Worm (Caenorhabditis elegans): Measurements from ENCODE around the gene col-150.
A peak's percentile ranks its signal among the peaks of the same experiment; 100 is the strongest.

Gene col-150

DNA sequence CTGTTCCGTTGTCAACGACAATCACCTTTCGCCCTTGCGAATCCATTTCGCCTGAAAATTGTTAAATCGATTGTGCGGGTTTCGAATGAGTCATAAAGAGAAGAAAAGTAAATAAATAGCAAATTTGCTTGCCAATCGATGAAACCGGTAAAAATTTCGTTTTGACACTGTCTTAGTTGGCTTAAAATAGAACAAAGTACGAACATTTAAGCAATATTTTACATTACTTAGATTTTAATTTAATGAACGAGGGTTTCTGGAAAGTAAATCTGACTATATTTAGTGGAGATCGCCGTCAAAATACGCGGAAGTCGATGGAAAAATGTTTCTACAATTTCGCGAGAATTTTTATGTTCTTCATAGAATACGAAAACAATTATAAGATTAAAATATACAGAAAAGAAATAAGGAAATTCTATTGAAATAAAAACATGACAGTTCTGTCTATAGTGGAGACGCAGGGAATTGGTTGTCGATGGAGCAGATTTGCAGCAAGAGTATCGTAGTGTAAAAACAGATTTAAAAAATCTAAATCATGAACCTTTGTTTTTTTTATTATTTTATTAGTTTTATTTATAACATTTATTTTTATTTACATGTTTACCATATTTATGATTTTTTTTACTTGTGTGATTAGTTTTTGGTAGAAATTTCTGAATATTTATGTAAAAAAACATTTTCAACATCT, 44.0 kb upstream of the col-150 start, which contains the start of gene arx-2 (continued):
- TF ChIP-seq nhr-11 (tag; optimal IDR thresholded peaks at IDR 0.05) (no peak), fkh-10 (GFP tag; optimal IDR thresholded peaks at IDR 0.05) (no peak), nhr-67 (tag; optimal IDR thresholded peaks at IDR 0.05) (no peak), lin-15B (tag; optimal IDR thresholded peaks at IDR 0.05) (peak; percentile 69), unc-62 (GFP tag; optimal IDR thresholded peaks at IDR 0.05) (no peak), nhr-28 (tag; optimal IDR thresholded peaks at IDR 0.05) (no peak)

DNA sequence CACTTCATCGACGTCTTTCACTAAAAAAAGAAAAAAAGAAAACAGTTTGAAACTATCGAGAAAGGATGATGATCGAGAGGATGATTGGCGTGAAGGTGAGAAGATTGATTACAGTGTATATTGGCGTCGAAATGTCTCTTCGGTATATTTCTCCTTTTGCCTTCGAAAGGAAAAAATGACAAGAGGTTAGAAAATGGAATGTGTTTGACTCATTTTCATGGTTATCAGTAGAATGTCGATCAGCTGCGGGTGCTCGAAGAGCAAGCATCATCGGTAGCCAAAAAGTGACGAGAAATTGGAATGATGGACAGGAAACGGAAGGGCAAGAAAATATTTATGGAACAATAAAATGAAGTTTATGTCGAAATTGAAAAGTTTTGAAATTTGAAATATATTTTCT, 39.4 kb upstream of the col-150 start:
- TF ChIP-seq nfya-1 (tag; optimal IDR thresholded peaks at IDR 0.05; ENCODE audit: insufficient read depth) = no peak
- TF ChIP-seq nhr-28 (tag; optimal IDR thresholded peaks at IDR 0.05) = no peak
- TF ChIP-seq elt-2 (tag; optimal IDR thresholded peaks at IDR 0.05) = peak; percentile 35
- no peak for TF ChIP-seq aly-2 (tag; optimal IDR thresholded peaks at IDR 0.05)

DNA sequence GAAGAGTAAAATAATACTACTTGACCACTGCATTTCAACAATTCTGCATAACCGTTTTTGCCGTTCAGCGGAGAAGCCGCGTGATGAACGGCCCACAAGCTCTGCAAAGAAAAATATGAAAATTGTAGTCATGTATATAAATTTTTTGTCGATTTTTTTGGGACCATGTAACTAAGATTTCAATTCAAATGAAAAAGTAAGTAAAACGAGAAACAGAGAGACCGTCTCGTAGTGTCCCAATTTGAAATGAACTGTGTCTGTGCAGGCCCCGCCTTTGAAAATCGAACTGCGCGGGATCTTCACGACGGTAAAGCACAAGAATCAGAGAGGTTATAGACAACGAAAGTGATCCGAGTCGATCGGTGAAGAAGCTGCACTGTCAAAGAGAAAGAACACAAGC, 37.6 kb upstream of the col-150 start, which contains the start of gene crm-1:
TSS of gene crm-1 (minus strand) at position 101 of the 400 bp plus-strand sequence.
- no peak for TF ChIP-seq R02D3.7 (tag; optimal IDR thresholded peaks at IDR 0.05)
- no peak for TF ChIP-seq egl-27 (tag; optimal IDR thresholded peaks at IDR 0.05)
- no peak for TF ChIP-seq skn-1 (tag; optimal IDR thresholded peaks at IDR 0.05)
- no peak for TF ChIP-seq nhr-12 (tag; optimal IDR thresholded peaks at IDR 0.05)
- no peak for TF ChIP-seq ceh-28 (tag; optimal IDR thresholded peaks at IDR 0.05)
- TF ChIP-seq lin-15B (tag; optimal IDR thresholded peaks at IDR 0.05) = no peak
- no peak for TF ChIP-seq nhr-67 (tag; optimal IDR thresholded peaks at IDR 0.05)
- no peak for TF ChIP-seq nhr-237 (tag; optimal IDR thresholded peaks at IDR 0.05)
- no peak for TF ChIP-seq ZK546.5 (tag; optimal IDR thresholded peaks at IDR 0.05)
- no peak for TF ChIP-seq pqm-1 (tag; optimal IDR thresholded peaks at IDR 0.05)

DNA sequence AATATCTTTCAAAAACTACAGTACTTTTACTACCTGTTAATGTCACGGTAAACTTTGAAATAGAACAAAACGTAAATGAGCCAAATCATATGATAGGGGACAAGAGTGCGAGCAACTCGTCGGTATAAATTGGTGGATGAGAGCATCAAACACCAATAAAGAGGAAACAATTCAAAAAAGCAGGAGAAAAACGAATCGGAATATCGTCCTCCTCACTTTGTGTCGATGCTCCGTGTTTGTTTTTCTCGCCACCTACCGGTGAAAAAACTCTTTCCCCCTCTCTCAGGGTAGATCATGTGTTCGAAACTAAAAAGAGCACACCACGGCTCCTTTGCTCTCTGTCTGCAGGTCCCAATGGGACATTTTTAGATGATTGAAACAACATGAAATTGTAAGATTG, 33.6 kb upstream of the col-150 start:
- TF ChIP-seq pha-4 (tag; optimal IDR thresholded peaks at IDR 0.05) (peak; percentile 74), ceh-28 (tag; optimal IDR thresholded peaks at IDR 0.05) (no peak)

DNA sequence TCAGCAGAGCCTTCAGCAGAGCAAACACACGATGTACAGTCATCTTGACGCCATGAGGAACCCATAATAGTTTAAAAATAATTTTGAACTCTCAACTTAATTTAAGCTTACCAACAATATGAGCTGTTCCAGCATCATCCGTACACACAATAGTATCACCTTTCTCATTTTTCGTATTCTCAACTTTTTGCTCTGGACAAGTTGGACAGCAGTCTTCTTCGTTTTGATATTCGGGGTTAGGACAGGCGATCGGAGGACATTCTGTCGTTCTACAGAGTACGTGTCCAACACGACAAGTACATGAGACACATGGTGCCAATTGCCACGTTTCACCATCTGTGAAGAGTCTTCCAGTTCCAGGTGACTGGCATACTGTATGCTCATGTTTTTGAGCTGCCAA, 29.1 kb upstream of the col-150 start:
- TF ChIP-seq lsy-12 (tag; optimal IDR thresholded peaks at IDR 0.05) = no peak
- TF ChIP-seq unc-62 (GFP tag; optimal IDR thresholded peaks at IDR 0.05) = no peak
- TF ChIP-seq ztf-11 (tag; optimal IDR thresholded peaks at IDR 0.05) = no peak
- no peak for TF ChIP-seq ztf-4 (tag; optimal IDR thresholded peaks at IDR 0.05)
- no peak for TF ChIP-seq mml-1 (tag; optimal IDR thresholded peaks at IDR 0.05)
- TF ChIP-seq nhr-67 (tag; optimal IDR thresholded peaks at IDR 0.05) = no peak
- no peak for TF ChIP-seq lin-39 (tag; optimal IDR thresholded peaks at IDR 0.05)
- no peak for TF ChIP-seq egl-27 (tag; optimal IDR thresholded peaks at IDR 0.05)
- no peak for TF ChIP-seq ceh-9 (tag; optimal IDR thresholded peaks at IDR 0.05)
- TF ChIP-seq elt-2 (tag; optimal IDR thresholded peaks at IDR 0.05) = no peak
- no peak for TF ChIP-seq fkh-10 (GFP tag; optimal IDR thresholded peaks at IDR 0.05)
- no peak for TF ChIP-seq mdl-1 (tag; optimal IDR thresholded peaks at IDR 0.05)

DNA sequence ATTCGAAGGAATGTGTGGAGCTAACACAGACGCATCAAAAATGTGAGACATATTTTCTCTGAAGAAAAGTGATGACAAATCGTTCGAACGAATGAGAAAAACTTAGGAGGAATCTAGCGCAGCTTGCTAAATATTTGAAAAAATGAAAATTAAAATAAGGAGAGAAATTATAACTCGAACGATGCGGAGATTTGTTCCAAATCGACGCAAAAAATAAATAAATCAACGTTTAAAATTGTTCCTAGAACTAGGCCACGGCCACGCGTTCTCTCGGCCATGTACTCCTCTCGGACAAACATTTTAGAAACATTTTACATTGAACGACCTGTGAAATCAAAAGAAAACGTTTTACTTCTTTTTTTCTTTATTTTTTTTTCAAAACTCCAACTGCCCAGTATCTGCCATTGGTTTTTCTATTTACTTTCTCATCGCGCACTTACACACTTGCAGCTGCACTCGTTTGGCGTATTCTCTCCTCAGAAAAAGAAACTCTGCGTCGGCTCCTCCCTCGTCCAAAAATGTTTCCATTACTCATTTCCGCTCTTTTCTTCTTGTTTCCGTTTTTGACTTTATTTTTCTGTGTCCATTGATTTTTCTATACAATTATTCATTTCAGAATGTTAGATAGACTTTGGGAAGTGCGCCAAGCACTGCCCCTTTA, 25.8 kb upstream of the col-150 start, which contains the start of the genes gna-1 and B0024.13:
TSS of gene gna-1 (minus strand) at position 51 of the 661 bp plus-strand sequence.
TSS of gene B0024.13 (plus strand) at position 611 of the 661 bp plus-strand sequence.
- no peak for TF ChIP-seq egl-27 (tag; optimal IDR thresholded peaks at IDR 0.05)
- no peak for TF ChIP-seq ztf-4 (tag; optimal IDR thresholded peaks at IDR 0.05)
- TF ChIP-seq eor-1 (tag; optimal IDR thresholded peaks at IDR 0.05) = no peak
- TF ChIP-seq nhr-25 (tag; optimal IDR thresholded peaks at IDR 0.05) = no peak
- TF ChIP-seq nhr-28 (tag; optimal IDR thresholded peaks at IDR 0.05) = no peak
- peak; percentile 56 for TF ChIP-seq lin-39 (tag; optimal IDR thresholded peaks at IDR 0.05)
- TF ChIP-seq elt-2 (tag; optimal IDR thresholded peaks at IDR 0.05) = peak; percentile 1
- peak; percentile 68 for TF ChIP-seq lin-15B (tag; optimal IDR thresholded peaks at IDR 0.05)
- no peak for TF ChIP-seq ztf-11 (tag; optimal IDR thresholded peaks at IDR 0.05)
- peak; percentile 10 for TF ChIP-seq lsy-12 (tag; optimal IDR thresholded peaks at IDR 0.05)
- no peak for TF ChIP-seq ceh-16 (tag; optimal IDR thresholded peaks at IDR 0.05)
- TF ChIP-seq nhr-76 (tag; optimal IDR thresholded peaks at IDR 0.05) = no peak
- TF ChIP-seq nhr-43 (tag; optimal IDR thresholded peaks at IDR 0.05; ENCODE audit: poor library complexity, severe bottlenecking) = peak; percentile 78
- no peak for TF ChIP-seq tbx-2 (tag; optimal IDR thresholded peaks at IDR 0.05)
- no peak for TF ChIP-seq aly-2 (tag; optimal IDR thresholded peaks at IDR 0.05)
- no peak for TF ChIP-seq ceh-82 (tag; optimal IDR thresholded peaks at IDR 0.05)
- TF ChIP-seq hmg-11 (tag; optimal IDR thresholded peaks at IDR 0.05) = peak; percentile 17
- no peak for TF ChIP-seq mdl-1 (tag; optimal IDR thresholded peaks at IDR 0.05)
- TF ChIP-seq nhr-23 (tag; optimal IDR thresholded peaks at IDR 0.05) = peak; percentile 79
- peak; percentile 72 for TF ChIP-seq pha-4 (tag; optimal IDR thresholded peaks at IDR 0.05)
